Fruit fly (Drosophila melanogaster) whole organism, embryonic: ENCODE results near the gene Efr.

ENCODE experiments used
- Adf1 ChIP-seq: fragments of 200-800 bp; sonication (Bioruptor generic); IDR thresholded peaks from 2 replicates; pipeline ENCODE4 v1.3.6; 2022; ENCODE audit warnings: missing biosample characterization, missing genetic modification characterization
- Bdp1 ChIP-seq: fragments of 200-800 bp; sonication (Bioruptor generic); optimal IDR thresholded peaks from 3 replicates; lab custom pipeline; 2016; ENCODE audit warnings: missing biosample characterization, missing genetic modification characterization
- Bteb2 ChIP-seq: fragments of 200-800 bp; sonication (Bioruptor generic); optimal IDR thresholded peaks from 2 replicates; lab custom pipeline; 2016; ENCODE audit warnings: missing biosample characterization, missing genetic modification characterization
- CG10147 ChIP-seq: fragments of 200-800 bp; sonication (Bioruptor generic); optimal IDR thresholded peaks from 2 replicates; lab custom pipeline; 2019; ENCODE audit warnings: missing biosample characterization, mild to moderate bottlenecking, missing genetic modification characterization, moderate library complexity
- CG10565 ChIP-seq: fragments of 200-800 bp; sonication (Bioruptor generic); optimal IDR thresholded peaks from 3 replicates; lab custom pipeline; 2016; ENCODE audit warnings: missing biosample characterization, mild to moderate bottlenecking, missing genetic modification characterization
- CG12071 ChIP-seq: fragments of 200-800 bp; sonication (Bioruptor generic); optimal IDR thresholded peaks from 3 replicates; lab custom pipeline; 2018; ENCODE audit warnings: missing biosample characterization, mild to moderate bottlenecking, missing genetic modification characterization
- CG14710 ChIP-seq: fragments of 200-800 bp; sonication (Bioruptor generic); optimal IDR thresholded peaks from 3 replicates; lab custom pipeline; 2019; ENCODE audit warnings: missing biosample characterization, mild to moderate bottlenecking, missing genetic modification characterization, moderate library complexity
- CG1529 ChIP-seq: fragments of 200-800 bp; sonication (Bioruptor generic); optimal IDR thresholded peaks from 3 replicates; lab custom pipeline; 2018; ENCODE audit warnings: missing biosample characterization, missing genetic modification characterization
- CG15514 ChIP-seq: fragments of 200-800 bp; sonication (Bioruptor generic); optimal IDR thresholded peaks from 3 replicates; lab custom pipeline; 2017; ENCODE audit warnings: missing biosample characterization, missing genetic modification characterization, mild to moderate bottlenecking, moderate library complexity, missing genetic modification reagents
- CG1602 ChIP-seq: fragments of 200-800 bp; sonication (Bioruptor generic); optimal IDR thresholded peaks from 3 replicates; lab custom pipeline; 2016; ENCODE audit warnings: missing biosample characterization, missing genetic modification characterization
- CG16815 ChIP-seq: fragments of 200-800 bp; sonication (Bioruptor generic); optimal IDR thresholded peaks from 3 replicates; lab custom pipeline; 2017; ENCODE audit warnings: missing biosample characterization, mild to moderate bottlenecking, missing genetic modification characterization
- CG18599 ChIP-seq: fragments of 200-800 bp; sonication (Bioruptor generic); optimal IDR thresholded peaks from 3 replicates; lab custom pipeline; 2017; ENCODE audit warnings: missing biosample characterization, missing genetic modification characterization, mild to moderate bottlenecking, moderate library complexity, missing genetic modification reagents
- CG18619 ChIP-seq: fragments of 200-800 bp; sonication (Bioruptor generic); optimal IDR thresholded peaks from 3 replicates; lab custom pipeline; 2017; ENCODE audit warnings: missing biosample characterization, mild to moderate bottlenecking, missing genetic modification characterization
- CG34422 ChIP-seq: fragments of 200-800 bp; sonication (Bioruptor generic); IDR thresholded peaks from 3 replicates; pipeline ENCODE4 v1.3.6; 2022; ENCODE audit warnings: missing biosample characterization, missing genetic modification characterization
- CG8290 ChIP-seq, 3 experiments: fragments of 200-800 bp; sonication (Bioruptor generic); optimal IDR thresholded peaks; 2 replicates each; lab custom pipeline; 2016 to 2019; ENCODE audit warnings: missing biosample characterization in 3 of 3, missing genetic modification characterization in 3 of 3, mild to moderate bottlenecking in 2 of 3, moderate library complexity in 1 of 3
- Dbx ChIP-seq: fragments of 200-800 bp; sonication (Bioruptor generic); IDR thresholded peaks from 3 replicates; pipeline ENCODE4 v1.3.6; 2022; ENCODE audit warnings: missing biosample characterization, missing genetic modification characterization
- Deaf1 ChIP-seq: fragments of 200-800 bp; optimal IDR thresholded peaks from 3 replicates; lab custom pipeline; 2019; ENCODE audit warnings: missing biosample characterization, mild to moderate bottlenecking, missing genetic modification characterization, moderate library complexity
- Dfd ChIP-seq, 2 experiments: fragments of >200 bp; optimal IDR thresholded peaks; 2 replicates each; lab custom pipeline; 2017; ENCODE audit warnings: missing biosample characterization in 2 of 2, missing genetic modification characterization in 2 of 2
- Doc3 ChIP-seq: fragments of 200-800 bp; sonication (Bioruptor generic); IDR thresholded peaks from 3 replicates; pipeline ENCODE4 v1.3.6; 2022; ENCODE audit warnings: missing biosample characterization, missing genetic modification characterization; ENCODE audit not compliant: partially characterized antibody
- Elba2 ChIP-seq: fragments of 200-800 bp; sonication (Bioruptor generic); optimal IDR thresholded peaks from 3 replicates; lab custom pipeline; 2016; ENCODE audit warnings: missing biosample characterization, missing genetic modification characterization
- Gsc ChIP-seq: fragments of 200-800 bp; sonication (Bioruptor generic); IDR thresholded peaks from 2 replicates; pipeline ENCODE4 v1.3.6; 2022; ENCODE audit warnings: missing biosample characterization, missing genetic modification characterization
- HLH3B ChIP-seq: fragments of 200-800 bp; sonication (Bioruptor generic); IDR thresholded peaks from 2 replicates; pipeline ENCODE4 v1.3.6; 2022; ENCODE audit warnings: missing biosample characterization, missing genetic modification characterization
- Hr39 ChIP-seq: fragments of >200 bp; optimal IDR thresholded peaks from 2 replicates; lab custom pipeline; 2017
- Med ChIP-seq: fragments of 200-800 bp; sonication (Bioruptor generic); peaks from one replicate; lab custom pipeline; 2016; ENCODE audit warnings: missing biosample characterization, missing genetic modification characterization, mild to moderate bottlenecking, inconsistent platforms, moderate library complexity
- Mes4 ChIP-seq: fragments of 200-800 bp; sonication (Bioruptor generic); optimal IDR thresholded peaks from 2 replicates; lab custom pipeline; 2016; ENCODE audit warnings: missing biosample characterization, missing genetic modification characterization
- NC2α ChIP-seq: fragments of 200-800 bp; sonication (Bioruptor generic); optimal IDR thresholded peaks from 2 replicates; lab custom pipeline; 2016; ENCODE audit warnings: missing biosample characterization, missing genetic modification characterization
- Nf-YC ChIP-seq: fragments of 200-800 bp; optimal IDR thresholded peaks from 3 replicates; lab custom pipeline; 2019; ENCODE audit warnings: missing biosample characterization, mild to moderate bottlenecking, missing genetic modification characterization, moderate library complexity
- Sox100B ChIP-seq: fragments of 200-800 bp; sonication (Bioruptor generic); optimal IDR thresholded peaks from 3 replicates; lab custom pipeline; 2018; ENCODE audit warnings: missing biosample characterization, mild to moderate bottlenecking, missing genetic modification characterization
- Sox102F ChIP-seq: fragments of 200-800 bp; sonication (Bioruptor generic); optimal IDR thresholded peaks from 2 replicates; lab custom pipeline; 2018; ENCODE audit warnings: missing biosample characterization, mild to moderate bottlenecking, missing genetic modification characterization, moderate library complexity
- abd-A ChIP-seq: fragments of 200-800 bp; sonication (Bioruptor generic); optimal IDR thresholded peaks from 3 replicates; lab custom pipeline; 2019; ENCODE audit warnings: missing biosample characterization, mild to moderate bottlenecking, missing genetic modification characterization, moderate library complexity
- aop ChIP-seq: fragments of 200-800 bp; sonication (Bioruptor generic); IDR thresholded peaks from 2 replicates; pipeline ENCODE4 v1.3.6; 2022; ENCODE audit warnings: missing biosample characterization, missing genetic modification characterization
- chinmo ChIP-seq: fragments of 200-800 bp; sonication (Bioruptor generic); IDR thresholded peaks from 4 replicates; pipeline ENCODE4 v1.3.6; 2022; ENCODE audit warnings: missing biosample characterization, missing genetic modification characterization; ENCODE audit not compliant: partially characterized antibody
- crol ChIP-seq: fragments of 200-800 bp; sonication (Bioruptor generic); IDR thresholded peaks from 2 replicates; pipeline ENCODE4 v1.3.6; 2022; ENCODE audit warnings: missing biosample characterization, missing genetic modification characterization
- ewg ChIP-seq: fragments of 200-800 bp; sonication (Bioruptor generic); optimal IDR thresholded peaks from 3 replicates; lab custom pipeline; 2017; ENCODE audit warnings: mild to moderate bottlenecking, missing biosample characterization, missing genetic modification reagents, missing genetic modification characterization
- hkb ChIP-seq, 2 experiments: fragments of 200-800 bp in 1 of 2; fragments of >200 bp in 1 of 2; sonication (Bioruptor generic) in 1 of 2; IDR thresholded peaks in 1 of 2; optimal IDR thresholded peaks in 1 of 2; 2 replicates each; pipeline versions ENCODE4 v1.3.6 to Lab custom; 2017 to 2022; ENCODE audit warnings: missing biosample characterization in 1 of 2, missing genetic modification characterization in 1 of 2
- jing ChIP-seq: fragments of 200-800 bp; sonication (Bioruptor generic); optimal IDR thresholded peaks from 2 replicates; lab custom pipeline; 2018; ENCODE audit warnings: missing biosample characterization, mild to moderate bottlenecking, missing genetic modification characterization
- kah ChIP-seq: fragments of 200-800 bp; sonication (Bioruptor generic); optimal IDR thresholded peaks from 2 replicates; lab custom pipeline; 2018; ENCODE audit warnings: missing biosample characterization, mild to moderate bottlenecking, missing genetic modification characterization
- nerfin-1 ChIP-seq: fragments of 200-800 bp; sonication (Bioruptor generic); optimal IDR thresholded peaks from 3 replicates; lab custom pipeline; 2019; ENCODE audit warnings: missing biosample characterization, mild to moderate bottlenecking, missing genetic modification characterization, moderate library complexity
- pfk ChIP-seq: fragments of 200-800 bp; sonication (Bioruptor generic); optimal IDR thresholded peaks from 2 replicates; lab custom pipeline; 2018; ENCODE audit warnings: missing biosample characterization, mild to moderate bottlenecking, missing genetic modification characterization, moderate library complexity
- pnt ChIP-seq: fragments of 200-800 bp; sonication (Bioruptor generic); optimal IDR thresholded peaks from 3 replicates; lab custom pipeline; 2016; ENCODE audit warnings: missing biosample characterization, missing genetic modification characterization
- scrt ChIP-seq: fragments of 200-800 bp; sonication (Bioruptor generic); optimal IDR thresholded peaks from 2 replicates; lab custom pipeline; 2018; ENCODE audit warnings: missing biosample characterization, mild to moderate bottlenecking, missing genetic modification characterization, moderate library complexity
- ttk ChIP-seq: fragments of 200-800 bp; sonication (Bioruptor generic); IDR thresholded peaks from 2 replicates; pipeline ENCODE4 v2.1.2; 2022; ENCODE audit warnings: missing biosample characterization, missing genetic modification characterization
- zfh2 ChIP-seq: fragments of 200-800 bp; sonication (Bioruptor generic); optimal IDR thresholded peaks from 2 replicates; lab custom pipeline; 2016; ENCODE audit warnings: missing biosample characterization, missing genetic modification characterization

The Efr gene

DNA sequence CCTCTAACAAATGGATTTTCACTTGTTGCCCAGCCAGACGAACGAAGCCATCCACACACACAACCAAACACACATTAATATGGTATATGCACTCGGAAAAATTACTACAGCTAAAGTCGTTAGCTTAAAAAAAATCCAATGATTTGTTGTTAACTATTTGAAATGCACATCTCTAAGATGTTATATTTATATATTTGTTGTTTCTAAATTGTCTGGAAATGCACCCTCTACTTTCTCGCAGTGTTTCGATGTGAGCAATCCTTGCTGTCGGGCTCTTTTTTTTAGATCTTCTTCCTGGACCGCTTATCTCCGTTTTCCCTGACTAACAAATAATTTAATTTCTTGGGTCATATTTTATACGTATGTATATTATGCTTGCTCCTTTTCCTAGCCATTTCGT is 14.7 kb upstream of the Efr start (continued):
- no peak for TF ChIP-seq CG16815 (GFP tag; lab: Kevin White, UChicago)
- no peak for TF ChIP-seq CG14710 (tag; lab: Kevin White, UChicago)
- TF ChIP-seq kah (GFP tag; lab: Kevin White, UChicago), result no peak
- 0 out of 3 replicates have a peak, but pooled peaks have one; percentile 12 for TF ChIP-seq Dbx (GFP tag; lab: Robert Waterston, UW)
- TF ChIP-seq CG18599, result peak; percentile 46
- no peak for TF ChIP-seq pfk (GFP tag; lab: Kevin White, UChicago)
- TF ChIP-seq CG12071 (GFP tag; lab: Kevin White, UChicago), result no peak

DNA sequence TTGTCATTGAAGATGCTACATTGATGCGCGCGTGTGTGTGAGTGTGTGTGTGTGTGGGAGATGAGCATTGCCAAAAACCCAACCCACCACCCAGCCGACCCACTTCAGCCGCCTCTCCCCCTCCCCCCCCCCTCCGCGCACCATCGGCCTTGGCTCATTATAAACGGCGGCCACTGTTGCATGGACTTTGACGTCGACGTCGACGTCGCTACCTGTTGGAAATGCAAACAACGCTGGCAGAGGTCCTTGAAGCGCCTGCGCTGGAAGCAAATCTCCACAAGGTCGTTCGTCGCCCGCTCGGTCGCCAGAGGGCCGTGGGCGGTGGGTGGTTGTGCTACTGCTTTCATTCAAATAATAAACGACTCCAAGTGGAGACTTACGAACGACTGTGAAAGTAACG is 3.1 kb upstream of the Efr start:
- TF ChIP-seq CG18599, result peak; percentile 31
- TF ChIP-seq crol (GFP tag; lab: Robert Waterston, UW), result peak; percentile 58
- 0 out of 4 replicates have a peak, but pooled peaks have one; percentile 14 for TF ChIP-seq chinmo (GFP tag; lab: Robert Waterston, UW)
- peak; percentile 61 for TF ChIP-seq ewg (GFP tag; lab: Kevin White, UChicago)
- peak; percentile 35 for TF ChIP-seq abd-A (tag; lab: Kevin White, UChicago)
- TF ChIP-seq Adf1 (GFP tag; lab: Robert Waterston, UW), result peak; percentile 87
- TF ChIP-seq CG8290 (GFP tag; optimal IDR thresholded peaks at IDR 0.05; lab: Kevin White, UChicago), result no peak
- TF ChIP-seq CG8290 (tag; optimal IDR thresholded peaks at IDR 0.05; lab: Kevin White, UChicago), result no peak
- TF ChIP-seq scrt (GFP tag; lab: Kevin White, UChicago), result peak; percentile 96
- TF ChIP-seq Bdp1 (GFP tag; lab: Kevin White, UChicago), result no peak
- no peak for TF ChIP-seq Gsc (GFP tag; lab: Robert Waterston, UW)
- peak; percentile 85 for TF ChIP-seq Deaf1
- TF ChIP-seq Hr39, result peak; percentile 56

DNA sequence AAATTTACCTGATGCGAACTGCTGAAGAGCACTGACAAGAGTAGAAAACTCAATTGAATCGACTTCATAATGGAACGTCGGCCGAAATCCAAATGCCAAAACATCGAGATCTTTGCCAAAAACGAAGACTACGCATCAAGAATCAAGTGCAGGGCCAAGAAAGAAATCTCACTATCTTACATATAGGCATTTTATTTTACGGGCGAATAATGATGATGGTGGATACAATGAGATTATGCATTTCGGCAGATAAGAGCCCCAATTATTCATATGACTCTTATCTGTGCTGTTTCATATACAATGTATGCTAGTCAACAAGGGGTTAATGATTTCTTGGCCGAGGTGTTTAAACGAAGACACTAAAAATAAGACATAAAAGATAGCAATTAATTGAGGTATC is 530 bp upstream of the Efr start, which contains the start of gene Btnd:
Btnd (minus strand) TSS at position 101 of the 400 bp plus-strand sequence.
- TF ChIP-seq pnt (GFP tag; lab: Kevin White, UChicago) (no peak), HLH3B (GFP tag; lab: Robert Waterston, UW) (no peak), Doc3 (GFP tag; lab: Robert Waterston, UW) (no peak), Dfd (GFP tag; optimal IDR thresholded peaks at IDR 0.05; lab: Kevin White, UChicago) (no peak), CG1529 (GFP tag; lab: Kevin White, UChicago) (no peak), aop (no peak), CG18619 (GFP tag; lab: Kevin White, UChicago) (no peak)

DNA sequence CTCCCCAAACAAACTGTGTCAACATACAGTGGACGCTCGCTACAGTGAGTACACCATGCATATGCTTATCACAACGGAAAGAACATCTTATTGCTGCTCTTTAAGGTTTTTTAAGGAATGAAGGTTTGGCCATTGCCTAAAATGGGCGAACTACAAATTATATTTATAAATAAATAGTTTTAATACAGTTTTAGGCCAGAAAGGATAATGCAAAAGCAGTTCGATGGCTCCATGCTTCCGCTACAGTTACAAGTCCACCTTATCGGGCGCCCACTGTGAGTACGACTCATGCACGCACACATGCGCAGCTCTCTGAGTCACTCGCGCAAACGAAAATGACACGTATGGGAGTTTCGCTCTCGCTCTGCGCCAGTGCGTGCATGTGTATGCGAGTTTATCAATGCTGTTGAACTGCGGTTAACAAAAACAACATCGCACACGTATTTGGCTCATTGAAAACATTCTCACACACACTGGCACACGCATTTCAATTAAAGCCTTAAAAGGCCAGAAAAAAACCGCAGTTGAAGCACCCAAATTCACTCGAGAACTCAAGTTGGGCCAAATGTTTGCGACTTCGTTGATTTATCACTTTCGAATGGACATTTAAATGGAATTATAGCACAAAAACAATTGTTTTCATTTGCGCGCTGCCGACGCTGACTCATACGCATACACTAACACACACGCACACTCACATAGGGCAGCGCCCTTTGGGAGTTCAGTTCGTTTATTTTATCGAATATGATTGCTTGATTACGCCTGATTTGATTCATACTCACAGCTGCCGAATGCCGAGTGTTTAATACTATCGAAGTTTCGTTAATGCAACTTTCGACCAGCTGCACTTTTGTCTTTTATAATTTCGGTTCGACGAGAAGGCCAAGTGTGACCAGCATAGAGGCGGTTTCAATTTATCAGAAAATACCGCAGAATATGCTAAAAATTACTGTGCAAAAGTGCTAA is 4.8 kb downstream of the Efr start, which contains the start of gene sqh:
sqh (minus strand) TSS at position 916 of the 966 bp plus-strand sequence.
- peak; percentile 94 for TF ChIP-seq Med (GFP tag; lab: Kevin White, UChicago)
- peak; percentile 86 for TF ChIP-seq Sox102F
- no peak for TF ChIP-seq NC2α
- peak; percentile 68 for TF ChIP-seq CG15514 (GFP tag; lab: Kevin White, UChicago)
- peak; percentile 90 for TF ChIP-seq Sox100B (GFP tag; lab: Kevin White, UChicago)
- TF ChIP-seq hkb (optimal IDR thresholded peaks at IDR 0.05; lab: Kevin White, UChicago), result no peak
- peak; percentile 92; the same call in 1 of the 2 replicates for TF ChIP-seq hkb (GFP tag; IDR thresholded peaks at IDR 0.05; lab: Robert Waterston, UW)
- TF ChIP-seq nerfin-1 (tag; lab: Kevin White, UChicago), result peak; percentile 80
- peak; percentile 74 for TF ChIP-seq CG10147
- peak; percentile 84 for TF ChIP-seq Nf-YC (tag; lab: Kevin White, UChicago)
- peak; percentile 88 for TF ChIP-seq CG34422
- peak; percentile 49 for TF ChIP-seq zfh2 (GFP tag; lab: Kevin White, UChicago)
- peak; percentile 58 for TF ChIP-seq Bteb2 (GFP tag; lab: Kevin White, UChicago)
- peak; percentile 74 for TF ChIP-seq jing (GFP tag; lab: Kevin White, UChicago)
- no peak for TF ChIP-seq Elba2 (GFP tag; lab: Kevin White, UChicago)
- TF ChIP-seq CG10565 (GFP tag; lab: Kevin White, UChicago), result no peak
- TF ChIP-seq Mes4 (GFP tag; lab: Kevin White, UChicago), result peak; percentile 3
- no peak for TF ChIP-seq Hr39
- TF ChIP-seq CG1602, result peak; percentile 68
- peak; percentile 84 for TF ChIP-seq ttk (GFP tag; lab: Robert Waterston, UW)
